Worm (Caenorhabditis elegans) whole organism, late embryonic: ENCODE results near the gene K04C2.7.

Experiments used
- C38D4.7 ChIP-seq: fragments of 200-800 bp; sonication (Bioruptor generic); optimal IDR thresholded peaks from 2 replicates; lab custom pipeline; 2018; ENCODE audit warnings: mild to moderate bottlenecking, missing genetic modification characterization, moderate library complexity, missing compliant biosample characterization
- K02D7.2 ChIP-seq: sonication (generic microtip); optimal IDR thresholded peaks from 2 replicates; lab custom pipeline; 2017; ENCODE audit warnings: mild to moderate bottlenecking, missing genetic modification characterization, missing compliant biosample characterization
- K09A11.1 ChIP-seq: sonication (generic microtip); optimal IDR thresholded peaks from 2 replicates; lab custom pipeline; 2017; ENCODE audit warnings: antibody characterized with exemption, mild to moderate bottlenecking, missing genetic modification characterization, missing compliant biosample characterization; ENCODE audit not compliant: insufficient read depth
- T23F11.4 ChIP-seq: fragments of 200-800 bp; sonication (Bioruptor generic); optimal IDR thresholded peaks from 2 replicates; lab custom pipeline; 2018; ENCODE audit warnings: mild to moderate bottlenecking, missing genetic modification characterization, missing compliant biosample characterization
- Y22D7AL.16 ChIP-seq: sonication (generic microtip); optimal IDR thresholded peaks from 2 replicates; lab custom pipeline; 2016; ENCODE audit warnings: missing genetic modification characterization, missing compliant biosample characterization
- ceh-14 ChIP-seq: sonication (generic microtip); optimal IDR thresholded peaks from 2 replicates; lab custom pipeline; 2016; ENCODE audit warnings: missing genotype, missing genetic modification characterization, missing compliant biosample characterization
- ceh-2 ChIP-seq: sonication (generic microtip); optimal IDR thresholded peaks from 2 replicates; lab custom pipeline; 2016; ENCODE audit warnings: missing genotype, missing genetic modification characterization, missing compliant biosample characterization
- ceh-24 ChIP-seq: sonication (generic microtip); optimal IDR thresholded peaks from 2 replicates; lab custom pipeline; 2016; ENCODE audit warnings: mild to moderate bottlenecking, missing genetic modification characterization, missing compliant biosample characterization
- ceh-34 ChIP-seq: sonication (generic microtip); optimal IDR thresholded peaks from 2 replicates; lab custom pipeline; 2016; ENCODE audit warnings: mild to moderate bottlenecking, missing genetic modification characterization, missing compliant biosample characterization
- ceh-6 ChIP-seq: fragments of 200-800 bp; sonication (Bioruptor generic); optimal IDR thresholded peaks from 2 replicates; lab custom pipeline; 2018; ENCODE audit warnings: mild to moderate bottlenecking, missing genetic modification characterization, missing compliant biosample characterization
- ceh-9 ChIP-seq: sonication (generic microtip); optimal IDR thresholded peaks from 2 replicates; lab custom pipeline; 2016; ENCODE audit warnings: mild to moderate bottlenecking, missing genetic modification characterization, inconsistent platforms, missing compliant biosample characterization
- che-1 ChIP-seq: sonication (generic microtip); optimal IDR thresholded peaks from 2 replicates; lab custom pipeline; 2016; ENCODE audit warnings: mild to moderate bottlenecking, missing genetic modification characterization, missing compliant biosample characterization
- elt-2 ChIP-seq: sonication (generic microtip); optimal IDR thresholded peaks from 2 replicates; lab custom pipeline; 2016; ENCODE audit warnings: missing genetic modification reagents, missing genetic modification characterization, missing compliant biosample characterization
- ets-4 ChIP-seq: sonication (generic microtip); optimal IDR thresholded peaks from 2 replicates; lab custom pipeline; 2016; ENCODE audit warnings: missing genetic modification characterization, missing compliant biosample characterization
- eyg-1 ChIP-seq: sonication (generic microtip); optimal IDR thresholded peaks from 2 replicates; lab custom pipeline; 2016; ENCODE audit warnings: missing genotype, missing genetic modification characterization, missing compliant biosample characterization
- fkh-10 ChIP-seq: fragments of 150-350 bp; optimal IDR thresholded peaks from 2 replicates; lab custom pipeline; 2014; ENCODE audit warnings: missing biosample characterization, missing genetic modification reagents, missing genetic modification characterization
- fkh-6 ChIP-seq: sonication (generic microtip); optimal IDR thresholded peaks from 2 replicates; lab custom pipeline; 2016; ENCODE audit warnings: missing genetic modification characterization, missing compliant biosample characterization
- gmeb-2 ChIP-seq: sonication (generic microtip); optimal IDR thresholded peaks from 2 replicates; lab custom pipeline; 2016; ENCODE audit warnings: missing genetic modification characterization, inconsistent platforms, missing compliant biosample characterization
- hlh-8 ChIP-seq: sonication (generic microtip); optimal IDR thresholded peaks from 2 replicates; lab custom pipeline; 2016; ENCODE audit warnings: missing genotype, missing genetic modification characterization, missing compliant biosample characterization
- lin-11 ChIP-seq: fragments of 200-800 bp; sonication (Bioruptor generic); optimal IDR thresholded peaks from 2 replicates; lab custom pipeline; 2018; ENCODE audit warnings: mild to moderate bottlenecking, missing genetic modification characterization, missing compliant biosample characterization
- nfya-1 ChIP-seq: sonication (generic microtip); optimal IDR thresholded peaks from 2 replicates; lab custom pipeline; 2017; ENCODE audit warnings: missing genetic modification characterization, mild to moderate bottlenecking, missing compliant biosample characterization, antibody characterized with exemption, moderate library complexity
- nhr-232 ChIP-seq: sonication (generic microtip); optimal IDR thresholded peaks from 2 replicates; lab custom pipeline; 2016; ENCODE audit warnings: missing genetic modification characterization, missing compliant biosample characterization
- pat-9 ChIP-seq: fragments of 200-800 bp; sonication (Bioruptor generic); optimal IDR thresholded peaks from 2 replicates; lab custom pipeline; 2018; ENCODE audit warnings: mild to moderate bottlenecking, missing genetic modification characterization, moderate library complexity, missing compliant biosample characterization
- pax-1 ChIP-seq: fragments of 150-350 bp; optimal IDR thresholded peaks from 2 replicates; lab custom pipeline; 2014; ENCODE audit warnings: missing biosample characterization, missing genetic modification characterization
- pros-1 ChIP-seq: fragments of 150-350 bp; optimal IDR thresholded peaks from 2 replicates; lab custom pipeline; 2014; ENCODE audit warnings: missing biosample characterization, missing genetic modification reagents, missing genetic modification characterization
- ref-2 ChIP-seq: sonication (generic microtip); optimal IDR thresholded peaks from 2 replicates; lab custom pipeline; 2016; ENCODE audit warnings: missing genetic modification characterization, missing compliant biosample characterization
- sox-4 ChIP-seq: sonication (generic microtip); optimal IDR thresholded peaks from 2 replicates; lab custom pipeline; 2017; ENCODE audit warnings: mild to moderate bottlenecking, missing genetic modification characterization, inconsistent platforms, missing compliant biosample characterization
- syd-9 ChIP-seq: sonication (generic microtip); optimal IDR thresholded peaks from 2 replicates; lab custom pipeline; 2016; ENCODE audit warnings: mild to moderate bottlenecking, missing genetic modification characterization, moderate library complexity, missing compliant biosample characterization
- ttx-3 ChIP-seq: sonication (generic microtip); optimal IDR thresholded peaks from 2 replicates; lab custom pipeline; 2016; ENCODE audit warnings: missing genetic modification reagents, missing genetic modification characterization, missing compliant biosample characterization
- unc-42 ChIP-seq: sonication (generic microtip); optimal IDR thresholded peaks from 2 replicates; lab custom pipeline; 2016; ENCODE audit warnings: missing genotype, missing genetic modification characterization, missing compliant biosample characterization
- unc-86 ChIP-seq: sonication (generic microtip); optimal IDR thresholded peaks from 2 replicates; lab custom pipeline; 2016; ENCODE audit warnings: missing genetic modification characterization, missing compliant biosample characterization

The K04C2.7 gene

ce11 chrIII:6871668-6872067 lies 9.2 kb upstream of the K04C2.7 start:
- TF ChIP-seq eyg-1: no peak
- TF ChIP-seq ttx-3 (tag; lab: Kevin White, UChicago): no peak
- TF ChIP-seq K09A11.1 (tag; lab: Kevin White, UChicago): no peak
- no peak for TF ChIP-seq hlh-8 (tag; lab: Kevin White, UChicago)
- TF ChIP-seq sox-4 (tag; lab: Kevin White, UChicago): no peak
- TF ChIP-seq lin-11 (tag; lab: Kevin White, UChicago): no peak

ce11 chrIII:6872534-6873150 lies 8.3 kb upstream of the K04C2.7 start, which contains the start of gene K04C2.3:
Gene K04C2.3, plus strand, starts transcription at chrIII:6873089.
- TF ChIP-seq ceh-6 (GFP tag; lab: Kevin White, UChicago): no peak
- no peak for TF ChIP-seq pax-1
- no peak for TF ChIP-seq K09A11.1 (tag; lab: Kevin White, UChicago)
- no peak for TF ChIP-seq fkh-10 (GFP tag; lab: Kevin White, UChicago)
- TF ChIP-seq T23F11.4 (GFP tag; lab: Kevin White, UChicago): no peak
- no peak for TF ChIP-seq elt-2 (tag; lab: Kevin White, UChicago)
- no peak for TF ChIP-seq sox-4 (tag; lab: Kevin White, UChicago)
- TF ChIP-seq ceh-2 (tag; lab: Kevin White, UChicago): no peak
- TF ChIP-seq ref-2 (tag; lab: Kevin White, UChicago): no peak

ce11 chrIII:6873724-6874123 lies 7.2 kb upstream of the K04C2.7 start:
- TF ChIP-seq gmeb-2 (tag; lab: Kevin White, UChicago): no peak

DNA sequence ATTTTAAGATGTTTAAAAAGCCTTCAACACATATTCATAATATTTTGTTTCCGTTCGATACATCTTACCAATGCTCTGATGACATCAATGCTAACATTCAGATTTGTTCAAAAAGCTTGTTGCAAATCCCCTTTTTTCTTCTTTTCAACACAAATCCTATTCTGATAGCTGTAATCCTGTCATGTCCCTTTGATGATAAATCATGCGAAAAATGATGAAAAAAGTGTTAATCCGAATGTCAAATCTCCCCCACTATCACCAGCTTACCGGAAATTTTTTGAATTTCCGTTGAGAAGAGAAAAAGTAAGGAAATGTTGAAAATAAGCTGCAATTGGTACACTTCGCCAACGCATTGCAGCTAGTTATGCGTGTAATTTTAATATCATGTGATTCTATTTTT lies 848 bp downstream of the K04C2.7 start:
- TF ChIP-seq pax-1 (no peak), ttx-3 (tag; lab: Kevin White, UChicago) (no peak), syd-9 (tag; lab: Kevin White, UChicago) (no peak), unc-42 (tag; lab: Kevin White, UChicago) (no peak), nhr-232 (tag; lab: Kevin White, UChicago) (no peak), Y22D7AL.16 (tag; lab: Kevin White, UChicago) (no peak), ets-4 (tag; lab: Kevin White, UChicago) (no peak), unc-86 (tag; lab: Kevin White, UChicago) (no peak), fkh-10 (GFP tag; lab: Kevin White, UChicago) (no peak)

DNA sequence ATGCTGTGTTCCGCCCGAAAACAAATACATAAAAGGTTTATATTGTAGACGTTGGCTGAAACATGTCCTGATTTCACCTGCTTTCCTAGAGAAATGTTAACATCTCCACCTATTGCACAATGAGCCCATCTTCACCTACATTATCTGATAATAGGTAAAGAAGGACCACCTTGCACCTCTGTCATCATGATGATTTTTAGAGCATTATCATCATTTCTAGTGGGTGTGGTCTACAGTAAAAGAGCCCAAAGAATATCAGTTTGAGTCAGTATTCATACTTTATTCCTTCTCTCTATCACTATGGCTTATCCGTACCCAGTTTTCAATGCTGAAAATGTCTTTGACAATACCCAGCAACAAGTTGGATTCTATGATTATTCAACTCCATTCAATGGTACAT lies 3.3 kb downstream of the K04C2.7 start, which contains the start of gene med-2:
med-2 (plus strand) TSS at position 301 of the 400 bp plus-strand sequence.
- TF ChIP-seq ref-2 (tag; lab: Kevin White, UChicago) (no peak), K09A11.1 (tag; lab: Kevin White, UChicago) (no peak), ceh-14 (tag; lab: Kevin White, UChicago) (no peak), eyg-1 (no peak), sox-4 (tag; lab: Kevin White, UChicago) (no peak), unc-86 (tag; lab: Kevin White, UChicago) (no peak), T23F11.4 (GFP tag; lab: Kevin White, UChicago) (no peak)

DNA sequence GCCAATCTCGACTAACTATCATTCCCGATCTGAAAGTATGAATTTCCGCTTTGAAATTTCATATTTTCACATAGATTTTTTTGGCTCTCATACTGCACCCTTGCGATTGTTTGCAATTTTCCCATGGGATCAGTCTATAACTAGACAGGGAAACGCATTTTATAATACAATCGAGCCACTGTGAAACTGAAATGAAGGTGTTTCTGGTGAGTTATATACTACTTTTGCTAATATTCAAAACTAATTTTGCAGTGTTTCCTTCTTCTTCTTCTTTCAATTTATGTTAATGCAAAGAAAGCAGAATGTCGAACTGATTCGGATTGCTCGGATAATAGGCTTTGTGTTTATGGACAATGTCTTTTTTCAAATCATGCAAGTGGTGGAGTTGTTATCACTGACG lies 5.0 kb downstream of the K04C2.7 start:
- no peak for TF ChIP-seq T23F11.4 (GFP tag; lab: Kevin White, UChicago)
- TF ChIP-seq pat-9 (tag; lab: Kevin White, UChicago): no peak
- no peak for TF ChIP-seq gmeb-2 (tag; lab: Kevin White, UChicago)
- no peak for TF ChIP-seq pros-1 (tag; lab: Kevin White, UChicago)
- no peak for TF ChIP-seq ceh-9 (tag; lab: Kevin White, UChicago)
- TF ChIP-seq unc-86 (tag; lab: Kevin White, UChicago): no peak
- TF ChIP-seq lin-11 (tag; lab: Kevin White, UChicago): no peak
- TF ChIP-seq ceh-34 (tag; lab: Kevin White, UChicago): no peak
- no peak for TF ChIP-seq C38D4.7 (GFP tag; lab: Kevin White, UChicago)
- no peak for TF ChIP-seq sox-4 (tag; lab: Kevin White, UChicago)
- TF ChIP-seq nfya-1 (tag; lab: Kevin White, UChicago): no peak
- no peak for TF ChIP-seq syd-9 (tag; lab: Kevin White, UChicago)
- no peak for TF ChIP-seq K02D7.2 (tag; lab: Kevin White, UChicago)
- TF ChIP-seq ceh-24 (tag; lab: Kevin White, UChicago): no peak
- TF ChIP-seq fkh-6 (tag; lab: Kevin White, UChicago): no peak
- no peak for TF ChIP-seq che-1
